Worm (Caenorhabditis elegans): Measurements from ENCODE around the gene F59A6.3.

The F59A6.3 gene

DNA sequence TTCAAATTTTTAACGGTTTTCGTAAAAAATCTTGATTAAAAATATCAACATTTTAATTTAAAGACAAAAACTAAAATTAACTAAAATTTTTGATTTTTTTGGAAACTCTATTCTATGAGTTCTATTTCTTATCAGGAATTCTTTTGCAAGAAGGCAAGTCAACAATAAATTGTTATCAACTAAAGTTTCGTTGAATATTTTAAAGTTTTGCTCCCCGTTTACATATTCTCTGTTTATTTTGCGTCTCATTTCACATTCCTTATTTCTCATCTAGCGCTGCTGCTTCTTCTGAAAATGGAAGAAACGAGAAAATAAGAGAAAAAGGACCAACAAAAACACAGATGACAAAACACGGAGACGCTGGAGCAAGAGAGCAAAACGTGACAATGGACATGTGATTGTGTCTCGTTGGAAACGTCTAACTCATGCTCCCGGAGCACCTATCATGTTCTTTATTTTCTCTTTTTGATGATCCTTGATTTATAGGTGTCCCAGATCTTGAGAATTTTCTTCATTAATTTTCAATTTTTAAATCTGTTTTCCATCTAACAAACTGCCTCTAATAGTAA, 12.5 kb downstream of the F59A6.3 start (continued):
- TF ChIP-seq nhr-28 (tag; optimal IDR thresholded peaks at IDR 0.05), result no peak
- no peak for TF ChIP-seq nhr-90 (tag; optimal IDR thresholded peaks at IDR 0.05; ENCODE audit: poor library complexity)
- no peak for TF ChIP-seq egl-27 (tag; optimal IDR thresholded peaks at IDR 0.05)
- TF ChIP-seq C34B4.2 (tag; optimal IDR thresholded peaks at IDR 0.05), result no peak
- no peak for TF ChIP-seq skn-1 (tag; optimal IDR thresholded peaks at IDR 0.05)
- no peak for TF ChIP-seq fkh-8 (tag; optimal IDR thresholded peaks at IDR 0.05)
- TF ChIP-seq Y116A8C.19 (tag; optimal IDR thresholded peaks at IDR 0.05; ENCODE audit: borderline replicate concordance), result no peak
- TF ChIP-seq lir-3 (tag; optimal IDR thresholded peaks at IDR 0.05; ENCODE audit: poor library complexity), result no peak
- TF ChIP-seq unc-98 (GFP tag; IDR thresholded peaks at IDR 0.05), result no peak
- no peak for TF ChIP-seq nhr-84 (tag; optimal IDR thresholded peaks at IDR 0.05)
- no peak for TF ChIP-seq ets-5 (GFP tag; IDR thresholded peaks at IDR 0.05)
- TF ChIP-seq ztf-4 (tag; optimal IDR thresholded peaks at IDR 0.05), result no peak
- TF ChIP-seq lsy-2 (tag; optimal IDR thresholded peaks at IDR 0.05), result peak in 1 of 2 experiments; percentile 5
- TF ChIP-seq nhr-237 (tag; optimal IDR thresholded peaks at IDR 0.05), result no peak
- TF ChIP-seq sptf-1 (tag; optimal IDR thresholded peaks at IDR 0.05), result no peak
- no peak for TF ChIP-seq ceh-82 (tag; optimal IDR thresholded peaks at IDR 0.05)
- no peak for TF ChIP-seq nhr-11 (tag; optimal IDR thresholded peaks at IDR 0.05)
- no peak for TF ChIP-seq nhr-85 (tag)
- TF ChIP-seq mdl-1 (tag; optimal IDR thresholded peaks at IDR 0.05), result no peak
- no peak for TF ChIP-seq tbx-2 (tag; optimal IDR thresholded peaks at IDR 0.05)

DNA sequence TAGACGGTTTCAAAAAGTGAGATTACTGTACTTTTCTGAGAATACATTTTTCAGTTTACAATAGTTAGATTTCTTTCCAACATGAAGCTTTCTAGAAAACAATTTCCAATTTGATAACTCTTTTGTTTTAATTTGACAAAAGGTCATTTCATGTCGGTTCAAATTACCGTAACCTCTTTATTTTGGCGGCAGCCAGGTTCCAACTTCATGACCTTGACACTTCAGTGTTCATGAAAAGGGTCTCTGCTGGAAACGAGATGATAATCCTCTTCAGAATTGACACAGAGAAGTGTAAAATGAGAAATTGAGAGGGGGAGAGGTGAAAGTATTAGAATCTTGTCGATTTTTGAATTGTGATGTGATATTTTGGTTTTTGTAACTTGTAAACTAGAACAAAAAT, 13.4 kb downstream of the F59A6.3 start:
- TF ChIP-seq blmp-1 (tag; optimal IDR thresholded peaks at IDR 0.05) (peak; percentile 35), unc-30 (tag; optimal IDR thresholded peaks at IDR 0.05) (no peak), mef-2 (tag; optimal IDR thresholded peaks at IDR 0.05) (no peak), ceh-88 (GFP tag; IDR thresholded peaks at IDR 0.05) (0 out of 2 replicates have a peak, but pooled peaks have one; percentile 10), lin-14 (GFP tag; optimal IDR thresholded peaks at IDR 0.05) (peak; percentile 4), lsy-2 (tag; optimal IDR thresholded peaks at IDR 0.05) (peak in 1 of 2 experiments; percentile 21), fkh-10 (GFP tag; optimal IDR thresholded peaks at IDR 0.05) (no peak), lin-35 (GFP tag; optimal IDR thresholded peaks at IDR 0.05) (no peak)

DNA sequence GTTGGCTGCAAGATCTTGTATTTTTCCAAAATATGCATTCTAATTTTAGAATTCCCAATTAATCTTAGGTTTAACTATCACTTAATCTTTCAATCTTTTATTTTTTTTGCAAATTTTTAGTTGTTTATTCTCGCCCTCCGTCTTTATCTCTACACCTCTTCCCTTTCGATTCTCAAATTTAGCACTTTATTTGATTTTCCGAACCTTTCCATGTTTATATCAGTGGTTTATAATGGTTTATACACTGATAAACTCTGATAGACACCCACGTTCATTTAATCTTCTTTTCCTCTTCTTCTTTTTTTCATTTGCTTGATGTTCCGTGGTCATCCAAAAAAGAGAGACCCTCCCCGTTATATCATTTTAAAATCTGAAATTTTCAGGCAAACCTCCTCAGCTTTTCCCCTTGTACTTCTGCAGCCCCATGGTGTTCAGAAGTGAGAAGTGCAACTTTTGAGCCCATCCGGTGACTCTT, 14.3 kb downstream of the F59A6.3 start, which contains the start of the genes nsy-1 and F59A6.13:
Gene nsy-1, plus strand, starts transcription at position 377 of the 475 bp plus-strand sequence.
Gene F59A6.13, plus strand, starts transcription at position 425 of the 475 bp plus-strand sequence.
- TF ChIP-seq grh-1 (GFP tag; IDR thresholded peaks at IDR 0.05), result no peak
- no peak for TF ChIP-seq vab-15 (tag; optimal IDR thresholded peaks at IDR 0.05)
- TF ChIP-seq ces-1 (GFP tag; optimal IDR thresholded peaks at IDR 0.05), result no peak
- no peak for TF ChIP-seq efl-1 (optimal IDR thresholded peaks at IDR 0.05)
- TF ChIP-seq efl-1 (GFP tag; optimal IDR thresholded peaks at IDR 0.05 in 1 of 2), result peak in 1 of 2 experiments; percentile 72
- peak; percentile 97 for TF ChIP-seq elt-2 (tag; optimal IDR thresholded peaks at IDR 0.05)

DNA sequence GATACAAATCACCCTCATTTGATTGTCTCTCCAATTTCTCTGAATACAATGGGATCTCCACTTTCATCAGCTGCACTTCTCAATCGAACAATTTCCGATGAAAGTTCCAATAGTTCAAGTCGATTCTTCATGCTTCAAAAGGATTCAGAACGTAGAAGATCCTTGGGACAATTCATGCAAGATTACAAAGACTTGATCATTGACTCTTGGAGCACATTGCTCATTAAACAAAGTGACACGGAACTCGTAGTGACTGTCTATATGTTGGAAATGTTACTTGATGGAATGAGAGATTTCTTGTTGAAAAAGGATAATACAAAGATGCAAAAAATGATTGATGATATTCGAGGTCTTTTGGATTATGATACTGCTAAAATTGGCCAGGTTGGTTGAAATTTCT, 19.8 kb downstream of the F59A6.3 start:
- TF ChIP-seq pqm-1 (tag; optimal IDR thresholded peaks at IDR 0.05) (no peak), jun-1 (tag; optimal IDR thresholded peaks at IDR 0.05) (no peak), nhr-19 (GFP tag; conservative IDR thresholded peaks at IDR 0.05) (no peak), ets-5 (GFP tag; IDR thresholded peaks at IDR 0.05) (no peak), nhr-85 (tag) (no peak), mep-1 (tag; optimal IDR thresholded peaks at IDR 0.05) (no peak)

Measured in whole organism, L1 larva.